Worm (Caenorhabditis elegans): ENCODE data around the gene ser-2.

- TF ChIP-seq egl-27 (tag; optimal IDR thresholded peaks at IDR 0.05): no peak
- no peak for TF ChIP-seq nhr-237 (tag; optimal IDR thresholded peaks at IDR 0.05)
- no peak for TF ChIP-seq hlh-17 (GFP tag; optimal IDR thresholded peaks at IDR 0.05; ENCODE audit: borderline replicate concordance)
- no peak for TF ChIP-seq fos-1 (tag; optimal IDR thresholded peaks at IDR 0.05)
- no peak for TF ChIP-seq lin-13 (GFP tag; optimal IDR thresholded peaks at IDR 0.05)
- TF ChIP-seq hpl-2 (GFP tag; optimal IDR thresholded peaks at IDR 0.05): no peak
- TF ChIP-seq unc-86 (tag; optimal IDR thresholded peaks at IDR 0.05): no peak
- TF ChIP-seq aha-1 (tag; optimal IDR thresholded peaks at IDR 0.05): no peak
- TF ChIP-seq ceh-90 (tag; optimal IDR thresholded peaks at IDR 0.05): no peak
Observed at ce11 chrX:15307677-15308076, 4.9 kb upstream of the ser-2 start.

Data from whole organism, L1 larva.